Worm (Caenorhabditis elegans) whole organism, L4 larva: Measurements from ENCODE around the gene F45D3.2.

Source experiments
- ZK337.2 ChIP-seq: fragments of 200-800 bp; sonication (Bioruptor generic); IDR thresholded peaks from 2 replicates; pipeline ENCODE4 v1.3.6; 2022; ENCODE audit warnings: missing genetic modification reagents, missing genetic modification characterization, missing compliant biosample characterization
- attf-4 ChIP-seq: sonication (generic microtip); optimal IDR thresholded peaks from 3 replicates; lab custom pipeline; 2017; ENCODE audit warnings: missing biosample characterization, missing genetic modification characterization
- ceh-20 ChIP-seq: fragments of 200-800 bp; sonication (Bioruptor generic); IDR thresholded peaks from 2 replicates; pipeline ENCODE4 v1.3.6; 2022; ENCODE audit warnings: missing genetic modification reagents, missing genetic modification characterization, missing compliant biosample characterization
- ceh-62 ChIP-seq: sonication (generic microtip); optimal IDR thresholded peaks from 2 replicates; lab custom pipeline; 2017; ENCODE audit warnings: missing biosample characterization, missing genetic modification characterization
- cey-2 ChIP-seq: sonication (generic microtip); optimal IDR thresholded peaks from 3 replicates; lab custom pipeline; 2017; ENCODE audit warnings: missing genetic modification characterization, mild to moderate bottlenecking, missing compliant biosample characterization, antibody characterized with exemption, borderline replicate concordance; ENCODE audit not compliant: insufficient read depth
- daf-12 ChIP-seq: fragments of 150-350 bp; optimal IDR thresholded peaks from 2 replicates; lab custom pipeline; 2014; ENCODE audit warnings: missing biosample characterization, missing genetic modification reagents, missing genetic modification characterization
- daf-16 ChIP-seq, 3 experiments: sonication (generic microtip); optimal IDR thresholded peaks; 2 replicates each; lab custom pipeline; 2016 to 2017; ENCODE audit warnings: missing genetic modification characterization in 3 of 3, missing genetic modification reagents in 3 of 3, mild to moderate bottlenecking in 2 of 3, missing compliant biosample characterization in 2 of 3, missing biosample characterization in 1 of 3, moderate library complexity in 1 of 3
- daf-19 ChIP-seq: fragments of 200-800 bp; sonication (Bioruptor generic); conservative IDR thresholded peaks from 2 replicates; pipeline ENCODE4 v1.3.6; 2022; ENCODE audit warnings: missing genetic modification characterization, missing compliant biosample characterization
- daf-8 ChIP-seq: fragments of 200-800 bp; sonication (Bioruptor generic); IDR thresholded peaks from 2 replicates; pipeline ENCODE4 v1.3.6; 2022; ENCODE audit warnings: missing genetic modification characterization, missing compliant biosample characterization
- dmd-6 ChIP-seq: fragments of 200-800 bp; sonication (Bioruptor generic); IDR thresholded peaks from 2 replicates; pipeline ENCODE4 v1.3.6; 2022; ENCODE audit warnings: missing genetic modification reagents, missing genetic modification characterization, missing compliant biosample characterization
- duxl-1 ChIP-seq: sonication (generic microtip); optimal IDR thresholded peaks from 2 replicates; lab custom pipeline; 2016; ENCODE audit warnings: mild to moderate bottlenecking, missing genetic modification characterization, moderate library complexity, missing compliant biosample characterization; ENCODE audit not compliant: poor library complexity
- egl-27 ChIP-seq: sonication (generic microtip); optimal IDR thresholded peaks from 3 replicates; lab custom pipeline; 2017; ENCODE audit warnings: missing biosample characterization, missing genetic modification reagents, missing genetic modification characterization
- fkh-10 ChIP-seq: fragments of 150-350 bp; optimal IDR thresholded peaks from 2 replicates; lab custom pipeline; 2014; ENCODE audit warnings: missing biosample characterization, missing genetic modification reagents, missing genetic modification characterization
- fos-1 ChIP-seq: fragments of 150-350 bp; optimal IDR thresholded peaks from 2 replicates; lab custom pipeline; 2014; ENCODE audit warnings: missing biosample characterization, missing genetic modification characterization
- hlh-30 ChIP-seq: sonication (generic microtip); optimal IDR thresholded peaks from 2 replicates; lab custom pipeline; 2017; ENCODE audit warnings: antibody characterized with exemption, mild to moderate bottlenecking, missing genetic modification characterization, missing compliant biosample characterization; ENCODE audit not compliant: insufficient read depth
- jun-1 ChIP-seq: fragments of 150-350 bp; optimal IDR thresholded peaks from 2 replicates; lab custom pipeline; 2014; ENCODE audit warnings: missing biosample characterization, missing genetic modification reagents, missing genetic modification characterization
- lin-15B ChIP-seq: fragments of 150-350 bp; sonication (generic microtip); optimal IDR thresholded peaks from 3 replicates; lab custom pipeline; 2014; ENCODE audit warnings: missing biosample characterization, missing genetic modification characterization
- lin-29 ChIP-seq: fragments of 200-800 bp; sonication (Bioruptor generic); IDR thresholded peaks from 2 replicates; pipeline ENCODE4 v1.3.6; 2022; ENCODE audit warnings: missing genetic modification reagents, missing genetic modification characterization, missing compliant biosample characterization
- lir-3 ChIP-seq: sonication (generic microtip); optimal IDR thresholded peaks from 2 replicates; lab custom pipeline; 2016; ENCODE audit warnings: mild to moderate bottlenecking, missing genetic modification characterization, missing compliant biosample characterization
- lsy-2 ChIP-seq, 2 experiments: fragments of 150-350 bp in 1 of 2; sonication (generic microtip) in 1 of 2; optimal IDR thresholded peaks; 2 replicates each; lab custom pipeline; 2014 to 2017; ENCODE audit warnings: missing biosample characterization in 2 of 2, missing genetic modification characterization in 2 of 2
- mes-2 ChIP-seq: sonication (generic microtip); optimal IDR thresholded peaks from 2 replicates; lab custom pipeline; 2016; ENCODE audit warnings: missing genotype, mild to moderate bottlenecking, missing genetic modification characterization, missing compliant biosample characterization; ENCODE audit not compliant: poor library complexity, severe bottlenecking
- mxl-2 ChIP-seq: fragments of 200-800 bp; sonication (Bioruptor generic); conservative IDR thresholded peaks from 2 replicates; pipeline ENCODE4 v1.3.6; 2022; ENCODE audit warnings: missing genetic modification reagents, missing genetic modification characterization, missing compliant biosample characterization
- mxl-3 ChIP-seq: fragments of 200-800 bp; sonication (Bioruptor generic); optimal IDR thresholded peaks from 2 replicates; lab custom pipeline; 2018; ENCODE audit warnings: mild to moderate bottlenecking, missing genetic modification characterization, missing compliant biosample characterization
- nhr-25 ChIP-seq: sonication (generic microtip); optimal IDR thresholded peaks from 2 replicates; lab custom pipeline; 2017; ENCODE audit warnings: missing genetic modification characterization, mild to moderate bottlenecking, missing compliant biosample characterization, antibody characterized with exemption, moderate library complexity, borderline replicate concordance; ENCODE audit not compliant: insufficient read depth
- nhr-77 ChIP-seq: fragments of 150-350 bp; optimal IDR thresholded peaks from 2 replicates; lab custom pipeline; 2014; ENCODE audit warnings: missing biosample characterization, missing genetic modification characterization
- pha-4 ChIP-seq, 2 experiments: fragments of 150-350 bp in 1 of 2; fragments of 200-800 bp in 1 of 2; sonication (Bioruptor generic) in 1 of 2; IDR thresholded peaks in 1 of 2; optimal IDR thresholded peaks in 1 of 2; 2 replicates each; pipeline versions ENCODE4 v1.3.6 to Lab custom; 2014 to 2022; ENCODE audit warnings: missing genetic modification characterization in 2 of 2, missing genetic modification reagents in 2 of 2, missing biosample characterization in 1 of 2, missing compliant biosample characterization in 1 of 2
- rbr-2 ChIP-seq: sonication (generic microtip); optimal IDR thresholded peaks from 2 replicates; lab custom pipeline; 2016; ENCODE audit warnings: missing genotype, missing genetic modification characterization, missing compliant biosample characterization
- saeg-2 ChIP-seq: fragments of 200-800 bp; sonication (Bioruptor generic); IDR thresholded peaks from 2 replicates; pipeline ENCODE4 v1.3.6; 2022; ENCODE audit warnings: missing genetic modification reagents, missing genetic modification characterization, missing compliant biosample characterization
- sdz-12 ChIP-seq: fragments of 200-800 bp; sonication (Bioruptor generic); optimal IDR thresholded peaks from 2 replicates; lab custom pipeline; 2018; ENCODE audit warnings: mild to moderate bottlenecking, missing genetic modification characterization, missing compliant biosample characterization
- set-16 ChIP-seq: fragments of 200-800 bp; sonication (Bioruptor generic); IDR thresholded peaks from 2 replicates; pipeline ENCODE4 v1.3.6; 2022; ENCODE audit warnings: missing genetic modification reagents, missing genetic modification characterization, missing compliant biosample characterization
- snpc-4 ChIP-seq: fragments of 150-350 bp; optimal IDR thresholded peaks from 2 replicates; lab custom pipeline; 2014; ENCODE audit warnings: missing biosample characterization, missing genetic modification characterization
- tra-1 ChIP-seq: fragments of 200-800 bp; sonication (Bioruptor generic); IDR thresholded peaks from 2 replicates; pipeline ENCODE4 v1.3.6; 2022; ENCODE audit warnings: missing genetic modification reagents, missing genetic modification characterization, missing compliant biosample characterization
- unc-130 ChIP-seq: sonication (generic microtip); optimal IDR thresholded peaks from 2 replicates; lab custom pipeline; 2016; ENCODE audit warnings: missing genetic modification reagents, missing genetic modification characterization, missing compliant biosample characterization
- unc-39 ChIP-seq: sonication (generic microtip); optimal IDR thresholded peaks from 2 replicates; lab custom pipeline; 2017; ENCODE audit warnings: missing biosample characterization, missing genetic modification characterization
- unc-62 ChIP-seq, 3 experiments: fragments of 150-350 bp in 1 of 3; sonication (generic microtip); optimal IDR thresholded peaks in 2 of 3; peaks in 1 of 3; 1 replicate in 1 of 3; 2 replicates in 2 of 3; lab custom pipeline; 2014 to 2017; ENCODE audit warnings: missing biosample characterization in 3 of 3, missing genetic modification characterization in 3 of 3, missing genetic modification reagents in 3 of 3, missing genotype in 1 of 3
- vab-7 ChIP-seq: fragments of 200-800 bp; sonication (Bioruptor generic); IDR thresholded peaks from 2 replicates; pipeline ENCODE4 v1.3.6; 2022; ENCODE audit warnings: missing genetic modification reagents, missing genetic modification characterization, missing compliant biosample characterization
- zag-1 ChIP-seq: fragments of 150-350 bp; optimal IDR thresholded peaks from 2 replicates; lab custom pipeline; 2014; ENCODE audit warnings: missing biosample characterization, missing genetic modification characterization
- zip-11 ChIP-seq: fragments of 200-800 bp; sonication (Bioruptor generic); IDR thresholded peaks from 2 replicates; pipeline ENCODE4 v1.3.6; 2022; ENCODE audit warnings: missing genetic modification characterization, missing compliant biosample characterization

F45D3.2 gene

ce11 chrV:12583421-12583820 lies 42.6 kb downstream of the F45D3.2 start:
- TF ChIP-seq hlh-30 (tag; lab: Kevin White, UChicago): no peak
- no peak for TF ChIP-seq vab-7 (GFP tag; lab: Robert Waterston, UW)
- TF ChIP-seq ceh-20 (GFP tag; lab: Robert Waterston, UW): no peak
- no peak for TF ChIP-seq mes-2
- TF ChIP-seq unc-62 (GFP tag; optimal IDR thresholded peaks at IDR 0.05 in 1 of 2; lab: Kevin White, UChicago): peak in 1 of 2 experiments; percentile 76
- TF ChIP-seq unc-62 (tag; optimal IDR thresholded peaks at IDR 0.05; lab: Kevin White, UChicago): no peak
- no peak for TF ChIP-seq nhr-25 (tag; lab: Kevin White, UChicago)

- TF ChIP-seq unc-39 (tag; lab: Kevin White, UChicago): no peak
- TF ChIP-seq unc-62 (GFP tag; optimal IDR thresholded peaks at IDR 0.05 in 1 of 2; lab: Kevin White, UChicago): peak in 1 of 2 experiments; percentile 94
- TF ChIP-seq unc-62 (tag; optimal IDR thresholded peaks at IDR 0.05; lab: Kevin White, UChicago): no peak
- TF ChIP-seq, all 104 proteins: peak for 1
Observed at ce11 chrV:12584771-12585170, 43.9 kb downstream of the F45D3.2 start.

ce11 chrV:12586793-12587192 lies 46.0 kb downstream of the F45D3.2 start:
- TF ChIP-seq daf-19 (GFP tag; lab: Robert Waterston, UW): no peak
- TF ChIP-seq ZK337.2 (GFP tag; lab: Robert Waterston, UW): no peak
- TF ChIP-seq daf-12 (tag; lab: Kevin White, UChicago): no peak
- TF ChIP-seq zip-11 (GFP tag; lab: Robert Waterston, UW): no peak
- TF ChIP-seq daf-16 (GFP tag; optimal IDR thresholded peaks at IDR 0.05; lab: Kevin White, UChicago): no peak
- no peak for TF ChIP-seq daf-16 (tag; optimal IDR thresholded peaks at IDR 0.05; lab: Kevin White, UChicago)
- no peak for TF ChIP-seq mxl-2 (GFP tag; lab: Robert Waterston, UW)
- no peak for TF ChIP-seq lsy-2 (tag; optimal IDR thresholded peaks at IDR 0.05; lab: Kevin White, UChicago)
- no peak for TF ChIP-seq nhr-77 (tag; lab: Kevin White, UChicago)
- TF ChIP-seq vab-7 (GFP tag; lab: Robert Waterston, UW): no peak

- no peak for TF ChIP-seq duxl-1
- no peak for TF ChIP-seq cey-2
- TF ChIP-seq lir-3 (tag; lab: Kevin White, UChicago): no peak
- no peak for TF ChIP-seq lin-29 (GFP tag; lab: Robert Waterston, UW)
- no peak for TF ChIP-seq daf-8 (GFP tag; lab: Robert Waterston, UW)
- TF ChIP-seq dmd-6 (GFP tag; lab: Robert Waterston, UW): no peak
- TF ChIP-seq unc-130 (GFP tag; lab: Kevin White, UChicago): no peak
- TF ChIP-seq set-16: no peak
Observed at ce11 chrV:12588030-12588429, 47.2 kb downstream of the F45D3.2 start, which contains the start of gene C14C10.1. TSS of gene C14C10.1 (plus strand) at chrV:12588330.

- TF ChIP-seq lin-15B (no peak), fos-1 (tag; lab: Kevin White, UChicago) (no peak), ceh-62 (tag; lab: Kevin White, UChicago) (no peak), nhr-25 (tag; lab: Kevin White, UChicago) (no peak), sdz-12 (GFP tag; lab: Kevin White, UChicago) (no peak), rbr-2 (tag; lab: Kevin White, UChicago) (no peak), pha-4 (GFP tag; IDR thresholded peaks at IDR 0.05; lab: Robert Waterston, UW) (no peak), pha-4 (tag; optimal IDR thresholded peaks at IDR 0.05; lab: Kevin White, UChicago) (no peak), tra-1 (GFP tag; lab: Robert Waterston, UW) (no peak), egl-27 (tag; lab: Kevin White, UChicago) (no peak), set-16 (no peak), attf-4 (no peak), zag-1 (tag; lab: Kevin White, UChicago) (no peak), snpc-4 (tag; lab: Kevin White, UChicago) (no peak), saeg-2 (GFP tag; lab: Robert Waterston, UW) (no peak), mxl-3 (GFP tag; lab: Kevin White, UChicago) (no peak), dmd-6 (GFP tag; lab: Robert Waterston, UW) (no peak), fkh-10 (no peak), jun-1 (tag; lab: Kevin White, UChicago) (no peak), cey-2 (no peak)
Observed at ce11 chrV:12590601-12591000, 49.8 kb downstream of the F45D3.2 start, which contains the start of gene ttr-43. TSS of gene ttr-43 (minus strand) at chrV:12590701.
